Fruit fly (Drosophila melanogaster): ENCODE results near the gene Kdm3.

Kdm3 gene

DNA sequence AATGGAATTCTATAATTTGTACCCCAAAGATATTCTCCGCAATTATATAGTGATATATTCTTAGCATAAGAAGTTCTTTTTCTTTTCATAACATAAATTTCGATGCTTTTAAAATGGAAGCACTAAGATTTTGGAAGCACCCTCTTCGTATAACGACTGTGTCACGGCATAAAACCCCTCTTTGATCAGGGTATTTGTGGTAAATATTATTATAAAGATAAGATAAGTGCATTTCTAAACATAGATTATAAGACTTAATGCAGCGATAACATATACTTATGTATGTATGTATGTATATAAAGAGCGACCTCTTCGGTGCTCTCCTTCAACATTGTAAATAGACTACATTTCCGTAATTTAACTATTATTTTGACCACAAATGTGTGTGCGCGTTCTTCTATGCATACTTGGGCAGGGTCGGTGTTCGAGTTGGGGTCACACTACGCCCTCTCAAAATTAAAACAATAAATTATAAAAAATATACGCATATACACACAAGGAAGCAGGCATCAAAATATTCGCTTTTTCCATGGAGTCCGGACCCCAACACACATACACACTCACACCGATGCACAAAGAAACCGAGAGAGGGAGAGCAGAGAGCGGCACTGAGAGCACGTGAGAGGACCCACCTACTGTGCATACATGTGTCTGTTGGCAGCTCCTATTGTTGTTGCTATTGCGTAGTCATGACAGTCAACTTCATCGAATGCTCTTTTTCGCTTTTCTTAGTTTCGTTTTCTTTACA is 34.6 kb downstream of the Kdm3 start:
- TF ChIP-seq CG8478 (optimal IDR thresholded peaks at IDR 0.05) = no peak
- TF ChIP-seq pan (optimal IDR thresholded peaks at IDR 0.05) = no peak
- TF ChIP-seq Dll (optimal IDR thresholded peaks at IDR 0.05) = no peak
- TF ChIP-seq EcR (GFP tag; optimal IDR thresholded peaks at IDR 0.05) = no peak
- TF ChIP-seq psq (optimal IDR thresholded peaks at IDR 0.05) = no peak
- no peak for TF ChIP-seq usp (GFP tag; optimal IDR thresholded peaks at IDR 0.05)

DNA sequence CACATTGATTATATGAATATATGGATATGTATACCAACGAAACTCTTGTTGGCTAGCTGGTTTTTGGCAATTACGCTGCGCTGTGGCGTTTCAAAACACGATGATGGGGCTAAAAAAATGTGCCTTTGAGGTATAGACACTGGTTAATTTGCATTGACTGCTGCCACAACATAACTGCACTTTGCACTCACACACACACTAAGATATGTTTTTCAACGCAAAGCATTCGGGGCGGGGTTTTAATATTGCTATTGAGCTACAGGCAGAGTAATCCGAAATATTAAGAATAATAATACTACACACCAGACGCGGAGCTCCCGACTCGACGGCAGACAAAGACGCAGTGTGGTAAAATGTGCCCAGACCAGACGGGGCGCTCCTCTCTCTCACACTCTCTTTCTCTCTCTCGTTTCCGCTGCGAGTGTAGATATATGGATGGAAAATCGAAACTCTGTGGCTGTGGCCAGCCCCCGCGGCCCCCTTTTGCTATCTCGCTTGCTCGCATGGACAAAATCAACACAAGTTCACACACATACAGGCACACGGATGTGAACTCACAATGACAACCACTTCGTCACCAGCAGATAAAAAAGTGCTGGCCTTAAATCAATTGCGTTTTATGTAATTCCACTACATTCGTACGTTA is 35.3 kb downstream of the Kdm3 start:
- peak; percentile 93 for TF ChIP-seq Dll (optimal IDR thresholded peaks at IDR 0.05)
- no peak for TF ChIP-seq psq (optimal IDR thresholded peaks at IDR 0.05)

- TF ChIP-seq Dll (optimal IDR thresholded peaks at IDR 0.05) (no peak), usp (GFP tag; optimal IDR thresholded peaks at IDR 0.05) (no peak), EcR (GFP tag; optimal IDR thresholded peaks at IDR 0.05) (no peak), CG8478 (optimal IDR thresholded peaks at IDR 0.05) (no peak), psq (optimal IDR thresholded peaks at IDR 0.05) (no peak), pan (optimal IDR thresholded peaks at IDR 0.05) (no peak)
These were observed 36.0 kb downstream of the Kdm3 start, which contains the start of the genes mura and RnpS1 for dm6 chr3R:9551659-9552435. TSS of gene mura (minus strand) at chr3R:9551806. TSS of gene RnpS1 (plus strand) at chr3R:9552034.

- no peak for TF ChIP-seq psq (optimal IDR thresholded peaks at IDR 0.05)
- no peak for TF ChIP-seq CG8478 (optimal IDR thresholded peaks at IDR 0.05)
- no peak for TF ChIP-seq usp (GFP tag; optimal IDR thresholded peaks at IDR 0.05)
- no peak for TF ChIP-seq pan (optimal IDR thresholded peaks at IDR 0.05)
- no peak for TF ChIP-seq EcR (GFP tag; optimal IDR thresholded peaks at IDR 0.05)
- no peak for TF ChIP-seq Dll (optimal IDR thresholded peaks at IDR 0.05)
These were observed 39.6 kb downstream of the Kdm3 start, which contains the start of the genes CG9386 and BckdhA for dm6 chr3R:9555334-9555974. TSS of gene CG9386 (minus strand) at chr3R:9555408. TSS of gene BckdhA (plus strand) at chr3R:9555785.

DNA sequence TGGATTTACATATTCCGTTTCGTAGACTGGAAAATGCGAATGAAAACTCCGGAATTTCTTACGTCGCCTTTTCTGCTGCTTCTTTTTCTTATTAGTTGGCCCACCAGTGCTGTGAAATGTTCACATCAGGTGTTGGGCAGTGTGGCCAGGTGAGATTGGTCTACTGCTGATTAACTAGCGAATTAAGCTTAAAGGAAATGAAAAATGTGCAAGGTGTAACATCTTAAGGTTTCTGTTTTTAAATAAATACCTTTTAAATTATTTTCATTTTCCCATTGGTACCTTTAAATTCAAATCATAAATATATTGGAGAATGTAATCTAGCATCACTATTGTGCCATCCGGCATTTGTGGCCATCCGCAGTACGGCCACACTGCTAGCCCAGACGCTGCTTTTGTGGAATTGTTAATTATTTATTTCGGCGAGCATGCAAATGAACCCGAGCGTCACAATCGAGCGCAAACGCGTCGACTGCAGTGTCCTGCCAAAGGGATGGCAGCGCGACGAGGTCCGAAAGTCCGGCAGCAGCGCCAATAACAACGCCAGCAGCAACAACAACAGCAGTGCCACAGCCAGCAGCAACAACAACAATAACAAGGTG is 43.7 kb downstream of the Kdm3 start, which contains the start of the genes AP-1mu and MBD-like:
Gene AP-1mu (minus strand): TSS at position 113 of the 602 bp plus-strand sequence.
Gene MBD-like (plus strand): TSS at position 348 of the 602 bp plus-strand sequence.
- no peak for TF ChIP-seq Dll (optimal IDR thresholded peaks at IDR 0.05)
- TF ChIP-seq CG8478 (optimal IDR thresholded peaks at IDR 0.05) = no peak
- TF ChIP-seq psq (optimal IDR thresholded peaks at IDR 0.05) = no peak

DNA sequence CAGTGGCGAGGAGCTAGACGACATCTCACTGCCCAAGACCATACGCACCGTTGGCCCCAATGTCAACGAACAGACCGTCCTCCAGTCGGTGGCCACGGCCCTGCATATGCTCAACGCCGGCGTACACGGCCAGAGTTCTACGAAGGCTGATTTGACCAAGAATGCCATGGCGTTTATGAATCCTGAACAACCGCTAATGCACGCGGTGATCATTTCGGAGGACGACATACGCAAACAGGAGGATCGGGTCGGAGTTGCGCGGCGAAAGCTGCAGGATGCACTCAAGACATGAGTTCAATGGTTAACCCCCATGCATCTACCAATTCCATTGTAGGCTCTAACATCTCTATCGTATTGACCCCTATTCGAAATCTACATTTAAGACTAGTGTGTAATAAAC is 45.3 kb downstream of the Kdm3 start:
- TF ChIP-seq CG8478 (optimal IDR thresholded peaks at IDR 0.05) = no peak
- TF ChIP-seq pan (optimal IDR thresholded peaks at IDR 0.05) = no peak
- TF ChIP-seq usp (GFP tag; optimal IDR thresholded peaks at IDR 0.05) = no peak
- TF ChIP-seq Dll (optimal IDR thresholded peaks at IDR 0.05) = no peak
- TF ChIP-seq EcR (GFP tag; optimal IDR thresholded peaks at IDR 0.05) = no peak
- no peak for TF ChIP-seq psq (optimal IDR thresholded peaks at IDR 0.05)

dm6 chr3R:9563240-9563992 is 47.6 kb downstream of the Kdm3 start, which contains the start of the genes CG9393 and Vps45:
TSS of gene CG9393 (minus strand) at chr3R:9563673.
TSS of gene Vps45 (plus strand) at chr3R:9563924.
- no peak for TF ChIP-seq pan (optimal IDR thresholded peaks at IDR 0.05)
- TF ChIP-seq usp (GFP tag; optimal IDR thresholded peaks at IDR 0.05) = no peak
- TF ChIP-seq psq (optimal IDR thresholded peaks at IDR 0.05) = no peak
- no peak for TF ChIP-seq Dll (optimal IDR thresholded peaks at IDR 0.05)
- no peak for TF ChIP-seq CG8478 (optimal IDR thresholded peaks at IDR 0.05)
- TF ChIP-seq EcR (GFP tag; optimal IDR thresholded peaks at IDR 0.05) = no peak

- TF ChIP-seq psq (optimal IDR thresholded peaks at IDR 0.05) (no peak), pan (optimal IDR thresholded peaks at IDR 0.05) (no peak), usp (GFP tag; optimal IDR thresholded peaks at IDR 0.05) (no peak), CG8478 (optimal IDR thresholded peaks at IDR 0.05) (no peak), EcR (GFP tag; optimal IDR thresholded peaks at IDR 0.05) (no peak), Dll (optimal IDR thresholded peaks at IDR 0.05) (no peak)
These were observed 50.1 kb downstream of the Kdm3 start, which contains the start of gene CG16789 for dm6 chr3R:9565895-9566294. TSS of gene CG16789 (plus strand) at chr3R:9566195.

- TF ChIP-seq psq (optimal IDR thresholded peaks at IDR 0.05) (no peak), Dll (optimal IDR thresholded peaks at IDR 0.05) (no peak), pan (optimal IDR thresholded peaks at IDR 0.05) (no peak), usp (GFP tag; optimal IDR thresholded peaks at IDR 0.05) (no peak), CG8478 (optimal IDR thresholded peaks at IDR 0.05) (no peak), EcR (GFP tag; optimal IDR thresholded peaks at IDR 0.05) (no peak)
These were observed 54.3 kb downstream of the Kdm3 start, which contains the start of gene CG16790 for dm6 chr3R:9570114-9570513. TSS of gene CG16790 (minus strand) at chr3R:9570214.

Data from whole organism.